Worm (Caenorhabditis elegans) whole organism, early embryonic: ENCODE data around the gene F10C1.23.

Experiments
- F13C5.2 ChIP-seq: sonication (generic microtip); optimal IDR thresholded peaks from 2 replicates; lab custom pipeline; 2017; ENCODE audit warnings: mild to moderate bottlenecking, missing genetic modification characterization, inconsistent platforms, missing compliant biosample characterization
- ama-1 ChIP-seq: fragments of 150-350 bp; optimal IDR thresholded peaks from 2 replicates; lab custom pipeline; 2014
- ets-7 ChIP-seq: sonication (generic microtip); optimal IDR thresholded peaks from 2 replicates; lab custom pipeline; 2016; ENCODE audit warnings: missing genotype, missing genetic modification characterization, missing compliant biosample characterization
- hmg-4 ChIP-seq: fragments of 200-800 bp; sonication (Bioruptor generic); optimal IDR thresholded peaks from 2 replicates; lab custom pipeline; 2018; ENCODE audit warnings: mild to moderate bottlenecking, missing genetic modification characterization, missing compliant biosample characterization
- hnd-1 ChIP-seq: sonication (generic microtip); optimal IDR thresholded peaks from 2 replicates; lab custom pipeline; 2016; ENCODE audit warnings: missing genetic modification characterization, missing compliant biosample characterization
- scrt-1 ChIP-seq: fragments of 200-800 bp; sonication (Bioruptor generic); IDR thresholded peaks from 2 replicates; pipeline ENCODE4 v1.3.6; 2022; ENCODE audit warnings: missing genetic modification characterization, missing compliant biosample characterization
- tbx-37 ChIP-seq: fragments of 200-800 bp; sonication (Bioruptor generic); conservative IDR thresholded peaks from 2 replicates; pipeline ENCODE4 v1.3.6; 2022; ENCODE audit warnings: missing genetic modification reagents, missing genetic modification characterization, missing compliant biosample characterization

ce11 chrII:5801075-5801474, 43.2 kb downstream of the F10C1.23 start, which contains the start of the genes K05F1.9 and K05F1.1:
- TF ChIP-seq scrt-1 (GFP tag; lab: Robert Waterston, UW) = no peak
- no peak for TF ChIP-seq hmg-4 (GFP tag; lab: Kevin White, UChicago)
- no peak for TF ChIP-seq hnd-1
- TF ChIP-seq F13C5.2 (tag; lab: Kevin White, UChicago) = no peak
- TF ChIP-seq ets-7 = no peak
- TF ChIP-seq ama-1 = no peak
- TF ChIP-seq tbx-37 (GFP tag; lab: Robert Waterston, UW) = no peak
